Worm (Caenorhabditis elegans) whole organism, late embryonic: ENCODE results near the gene fil-2.

ENCODE experiments used
- C08G9.2 ChIP-seq: sonication (generic microtip); optimal IDR thresholded peaks from 2 replicates; lab custom pipeline; 2016; ENCODE audit warnings: mild to moderate bottlenecking, missing genetic modification characterization, moderate library complexity, missing compliant biosample characterization
- C38D4.7 ChIP-seq: fragments of 200-800 bp; sonication (Bioruptor generic); optimal IDR thresholded peaks from 2 replicates; lab custom pipeline; 2018; ENCODE audit warnings: mild to moderate bottlenecking, missing genetic modification characterization, moderate library complexity, missing compliant biosample characterization
- F13H6.1 ChIP-seq: sonication (generic microtip); optimal IDR thresholded peaks from 2 replicates; lab custom pipeline; 2016; ENCODE audit warnings: missing genetic modification characterization, missing compliant biosample characterization
- K02D7.2 ChIP-seq: sonication (generic microtip); optimal IDR thresholded peaks from 2 replicates; lab custom pipeline; 2017; ENCODE audit warnings: mild to moderate bottlenecking, missing genetic modification characterization, missing compliant biosample characterization
- T23F11.4 ChIP-seq: fragments of 200-800 bp; sonication (Bioruptor generic); optimal IDR thresholded peaks from 2 replicates; lab custom pipeline; 2018; ENCODE audit warnings: mild to moderate bottlenecking, missing genetic modification characterization, missing compliant biosample characterization
- Y22D7AL.16 ChIP-seq: sonication (generic microtip); optimal IDR thresholded peaks from 2 replicates; lab custom pipeline; 2016; ENCODE audit warnings: missing genetic modification characterization, missing compliant biosample characterization
- ahr-1 ChIP-seq: sonication (generic microtip); optimal IDR thresholded peaks from 2 replicates; lab custom pipeline; 2016; ENCODE audit warnings: missing genetic modification characterization, missing compliant biosample characterization
- ama-1 ChIP-seq: fragments of 150-350 bp; optimal IDR thresholded peaks from 2 replicates; lab custom pipeline; 2014
- ceh-19 ChIP-seq: fragments of 200-800 bp; sonication (Bioruptor generic); optimal IDR thresholded peaks from 2 replicates; lab custom pipeline; 2018; ENCODE audit warnings: mild to moderate bottlenecking, missing genetic modification characterization, missing compliant biosample characterization
- ceh-22 ChIP-seq: sonication (generic microtip); optimal IDR thresholded peaks from 2 replicates; lab custom pipeline; 2017; ENCODE audit warnings: missing biosample characterization, missing genetic modification characterization
- ceh-24 ChIP-seq: sonication (generic microtip); optimal IDR thresholded peaks from 2 replicates; lab custom pipeline; 2016; ENCODE audit warnings: mild to moderate bottlenecking, missing genetic modification characterization, missing compliant biosample characterization
- ceh-31 ChIP-seq: sonication (generic microtip); optimal IDR thresholded peaks from 2 replicates; lab custom pipeline; 2016; ENCODE audit warnings: missing genetic modification characterization, missing compliant biosample characterization
- ceh-48 ChIP-seq: sonication (generic microtip); optimal IDR thresholded peaks from 2 replicates; lab custom pipeline; 2016; ENCODE audit warnings: missing genetic modification characterization, inconsistent platforms, missing compliant biosample characterization
- dve-1 ChIP-seq: sonication (generic microtip); optimal IDR thresholded peaks from 2 replicates; lab custom pipeline; 2017; ENCODE audit warnings: antibody characterized with exemption, mild to moderate bottlenecking, missing genetic modification characterization, missing compliant biosample characterization
- elt-2 ChIP-seq: sonication (generic microtip); optimal IDR thresholded peaks from 2 replicates; lab custom pipeline; 2016; ENCODE audit warnings: missing genetic modification reagents, missing genetic modification characterization, missing compliant biosample characterization
- elt-4 ChIP-seq: sonication (generic microtip); optimal IDR thresholded peaks from 2 replicates; lab custom pipeline; 2016; ENCODE audit warnings: missing genetic modification characterization, missing compliant biosample characterization
- eyg-1 ChIP-seq: sonication (generic microtip); optimal IDR thresholded peaks from 2 replicates; lab custom pipeline; 2016; ENCODE audit warnings: missing genotype, missing genetic modification characterization, missing compliant biosample characterization
- fkh-10 ChIP-seq: fragments of 150-350 bp; optimal IDR thresholded peaks from 2 replicates; lab custom pipeline; 2014; ENCODE audit warnings: missing biosample characterization, missing genetic modification reagents, missing genetic modification characterization
- fkh-6 ChIP-seq: sonication (generic microtip); optimal IDR thresholded peaks from 2 replicates; lab custom pipeline; 2016; ENCODE audit warnings: missing genetic modification characterization, missing compliant biosample characterization
- gmeb-2 ChIP-seq: sonication (generic microtip); optimal IDR thresholded peaks from 2 replicates; lab custom pipeline; 2016; ENCODE audit warnings: missing genetic modification characterization, inconsistent platforms, missing compliant biosample characterization
- hlh-13 ChIP-seq: fragments of 200-800 bp; sonication (Bioruptor generic); optimal IDR thresholded peaks from 2 replicates; lab custom pipeline; 2018; ENCODE audit warnings: mild to moderate bottlenecking, missing genetic modification characterization, missing compliant biosample characterization
- hlh-15 ChIP-seq: sonication (generic microtip); optimal IDR thresholded peaks from 2 replicates; lab custom pipeline; 2016; ENCODE audit warnings: missing genetic modification characterization, missing compliant biosample characterization
- lim-6 ChIP-seq: sonication (generic microtip); optimal IDR thresholded peaks from 2 replicates; lab custom pipeline; 2016; ENCODE audit warnings: missing genetic modification characterization, missing compliant biosample characterization
- lin-11 ChIP-seq: fragments of 200-800 bp; sonication (Bioruptor generic); optimal IDR thresholded peaks from 2 replicates; lab custom pipeline; 2018; ENCODE audit warnings: mild to moderate bottlenecking, missing genetic modification characterization, missing compliant biosample characterization
- mec-3 ChIP-seq: sonication (generic microtip); optimal IDR thresholded peaks from 2 replicates; lab custom pipeline; 2016; ENCODE audit warnings: borderline replicate concordance, missing genetic modification characterization, missing compliant biosample characterization
- nhr-11 ChIP-seq: fragments of 150-350 bp; optimal IDR thresholded peaks from 2 replicates; lab custom pipeline; 2014; ENCODE audit warnings: missing biosample characterization, missing genetic modification characterization
- npax-4 ChIP-seq: sonication (generic microtip); optimal IDR thresholded peaks from 2 replicates; lab custom pipeline; 2016; ENCODE audit warnings: missing genetic modification characterization, missing compliant biosample characterization
- odd-2 ChIP-seq: sonication (generic microtip); optimal IDR thresholded peaks from 2 replicates; lab custom pipeline; 2017; ENCODE audit warnings: antibody characterized with exemption, mild to moderate bottlenecking, missing genetic modification characterization, missing compliant biosample characterization
- pat-9 ChIP-seq: fragments of 200-800 bp; sonication (Bioruptor generic); optimal IDR thresholded peaks from 2 replicates; lab custom pipeline; 2018; ENCODE audit warnings: mild to moderate bottlenecking, missing genetic modification characterization, moderate library complexity, missing compliant biosample characterization
- pax-1 ChIP-seq: fragments of 150-350 bp; optimal IDR thresholded peaks from 2 replicates; lab custom pipeline; 2014; ENCODE audit warnings: missing biosample characterization, missing genetic modification characterization
- pha-2 ChIP-seq: sonication (generic microtip); optimal IDR thresholded peaks from 2 replicates; lab custom pipeline; 2017; ENCODE audit warnings: mild to moderate bottlenecking, missing genetic modification characterization, missing compliant biosample characterization
- pqm-1 ChIP-seq: sonication (generic microtip); optimal IDR thresholded peaks from 2 replicates; lab custom pipeline; 2016; ENCODE audit warnings: missing genetic modification characterization, missing compliant biosample characterization
- pros-1 ChIP-seq: fragments of 150-350 bp; optimal IDR thresholded peaks from 2 replicates; lab custom pipeline; 2014; ENCODE audit warnings: missing biosample characterization, missing genetic modification reagents, missing genetic modification characterization
- ref-2 ChIP-seq: sonication (generic microtip); optimal IDR thresholded peaks from 2 replicates; lab custom pipeline; 2016; ENCODE audit warnings: missing genetic modification characterization, missing compliant biosample characterization
- rnt-1 ChIP-seq: sonication (generic microtip); optimal IDR thresholded peaks from 2 replicates; lab custom pipeline; 2016; ENCODE audit warnings: missing genetic modification characterization, missing compliant biosample characterization
- sdc-2 ChIP-seq: sonication (generic microtip); optimal IDR thresholded peaks from 2 replicates; lab custom pipeline; 2016; ENCODE audit warnings: missing genotype, missing genetic modification characterization, missing compliant biosample characterization
- sox-4 ChIP-seq: sonication (generic microtip); optimal IDR thresholded peaks from 2 replicates; lab custom pipeline; 2017; ENCODE audit warnings: mild to moderate bottlenecking, missing genetic modification characterization, inconsistent platforms, missing compliant biosample characterization
- syd-9 ChIP-seq: sonication (generic microtip); optimal IDR thresholded peaks from 2 replicates; lab custom pipeline; 2016; ENCODE audit warnings: mild to moderate bottlenecking, missing genetic modification characterization, moderate library complexity, missing compliant biosample characterization
- tbx-2 ChIP-seq: sonication (generic microtip); optimal IDR thresholded peaks from 2 replicates; lab custom pipeline; 2016; ENCODE audit warnings: missing genetic modification characterization, missing compliant biosample characterization
- ttx-3 ChIP-seq: sonication (generic microtip); optimal IDR thresholded peaks from 2 replicates; lab custom pipeline; 2016; ENCODE audit warnings: missing genetic modification reagents, missing genetic modification characterization, missing compliant biosample characterization
- unc-3 ChIP-seq, 2 experiments: fragments of 200-800 bp in 1 of 2; sonication (Bioruptor generic) in 1 of 2; sonication (generic microtip) in 1 of 2; conservative IDR thresholded peaks in 1 of 2; optimal IDR thresholded peaks in 1 of 2; 2 replicates each; pipeline versions ENCODE4 v1.3.6 to Lab custom; 2016 to 2022; ENCODE audit warnings: missing compliant biosample characterization in 2 of 2, missing genetic modification characterization in 2 of 2, missing genetic modification reagents in 1 of 2
- unc-42 ChIP-seq: sonication (generic microtip); optimal IDR thresholded peaks from 2 replicates; lab custom pipeline; 2016; ENCODE audit warnings: missing genotype, missing genetic modification characterization, missing compliant biosample characterization
- unc-55 ChIP-seq: sonication (generic microtip); optimal IDR thresholded peaks from 2 replicates; lab custom pipeline; 2017; ENCODE audit warnings: missing biosample characterization, missing genetic modification reagents, missing genetic modification characterization
- unc-86 ChIP-seq: sonication (generic microtip); optimal IDR thresholded peaks from 2 replicates; lab custom pipeline; 2016; ENCODE audit warnings: missing genetic modification characterization, missing compliant biosample characterization
- zip-5 ChIP-seq: sonication (generic microtip); optimal IDR thresholded peaks from 2 replicates; lab custom pipeline; 2016; ENCODE audit warnings: missing genetic modification characterization, missing compliant biosample characterization
- ztf-16 ChIP-seq: sonication (generic microtip); optimal IDR thresholded peaks from 2 replicates; lab custom pipeline; 2017; ENCODE audit warnings: missing genetic modification characterization, missing compliant biosample characterization

Gene fil-2

DNA sequence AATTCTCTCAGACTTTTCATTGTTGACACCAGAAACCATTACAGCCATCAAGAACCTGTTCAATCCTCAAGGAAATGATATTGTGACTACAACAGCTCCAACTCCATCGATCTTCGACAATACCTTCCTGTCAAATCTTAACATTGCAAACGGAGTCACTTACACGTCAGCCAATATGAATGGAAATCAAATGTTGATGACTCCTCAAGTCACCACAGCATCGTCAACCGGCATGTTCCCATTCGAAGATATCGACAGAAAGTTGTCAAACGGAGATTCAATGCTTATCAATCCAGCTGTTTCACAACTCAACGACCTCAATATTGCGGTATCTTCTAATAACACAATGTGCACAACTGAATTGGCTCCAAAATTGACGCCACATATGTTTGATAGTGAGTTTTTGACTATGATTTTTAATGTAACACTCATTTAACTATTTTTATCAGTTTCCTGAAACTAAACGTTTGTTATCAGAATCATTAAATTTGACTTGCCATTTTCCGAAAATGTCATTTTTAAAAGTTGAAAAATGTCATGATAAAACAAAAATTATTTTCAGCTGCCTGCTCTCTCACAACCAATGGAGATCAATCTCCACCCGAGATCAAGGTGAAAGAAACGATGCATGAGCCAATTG, 27.8 kb upstream of the fil-2 start:
- TF ChIP-seq ceh-22 (tag; lab: Kevin White, UChicago): no peak
- TF ChIP-seq nhr-11 (tag; lab: Kevin White, UChicago): no peak
- TF ChIP-seq eyg-1 (tag; lab: Kevin White, UChicago): no peak
- TF ChIP-seq ztf-16 (tag; lab: Kevin White, UChicago): no peak
- TF ChIP-seq dve-1 (tag; lab: Kevin White, UChicago): no peak
- no peak for TF ChIP-seq ceh-19 (GFP tag; lab: Kevin White, UChicago)
- no peak for TF ChIP-seq lin-11 (tag; lab: Kevin White, UChicago)
- no peak for TF ChIP-seq zip-5
- TF ChIP-seq T23F11.4: no peak
- TF ChIP-seq syd-9 (tag; lab: Kevin White, UChicago): no peak
- TF ChIP-seq pqm-1 (tag; lab: Kevin White, UChicago): no peak
- no peak for TF ChIP-seq lim-6 (tag; lab: Kevin White, UChicago)

DNA sequence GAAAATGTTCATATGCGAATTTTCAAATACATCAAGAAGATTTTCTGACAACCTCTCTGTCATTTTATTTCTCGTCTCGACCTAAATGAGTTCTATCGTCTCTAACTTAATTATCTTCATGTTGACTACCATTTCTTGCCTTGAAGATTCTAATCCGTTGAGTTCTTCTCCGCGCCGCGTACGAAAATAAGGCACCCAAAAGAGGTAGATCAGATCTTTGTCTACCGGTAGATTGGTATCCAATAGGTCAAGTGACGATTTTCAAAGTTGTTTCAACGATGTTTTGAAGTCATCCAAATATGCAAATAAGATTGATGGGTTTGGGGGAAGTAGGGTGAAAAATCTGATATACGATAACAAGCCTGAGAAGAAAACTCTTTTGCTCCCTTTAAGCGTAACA, 24.9 kb upstream of the fil-2 start:
- no peak for TF ChIP-seq gmeb-2 (tag; lab: Kevin White, UChicago)
- no peak for TF ChIP-seq rnt-1
- TF ChIP-seq K02D7.2 (tag; lab: Kevin White, UChicago): no peak
- TF ChIP-seq ceh-24 (tag; lab: Kevin White, UChicago): no peak
- no peak for TF ChIP-seq unc-86
- TF ChIP-seq ceh-31 (tag; lab: Kevin White, UChicago): no peak
- no peak for TF ChIP-seq ceh-19 (GFP tag; lab: Kevin White, UChicago)
- TF ChIP-seq Y22D7AL.16 (tag; lab: Kevin White, UChicago): no peak
- TF ChIP-seq odd-2: no peak
- TF ChIP-seq, all 69 proteins: peak for 0

DNA sequence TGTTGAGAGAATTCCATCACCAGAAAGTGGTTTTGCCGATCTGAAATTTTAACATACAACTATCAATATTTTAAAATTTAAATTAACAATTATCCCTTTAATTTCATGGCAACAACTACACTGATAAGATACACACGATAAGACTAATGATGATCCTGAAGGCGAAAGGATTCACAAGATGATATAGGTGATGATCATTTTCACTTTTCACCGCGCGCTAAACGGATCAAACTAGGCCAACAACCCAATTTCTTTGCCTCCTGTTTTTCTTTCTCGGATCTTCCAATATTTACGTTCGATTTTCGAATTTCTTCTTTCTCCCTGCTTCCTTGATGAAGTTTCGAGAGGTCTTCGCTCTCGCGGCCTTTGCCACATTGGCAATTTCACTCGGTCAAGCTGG, 19.7 kb upstream of the fil-2 start, which contains the start of gene K08B12.1:
Gene K08B12.1, plus strand, starts transcription at position 229 of the 400 bp plus-strand sequence.
- TF ChIP-seq unc-42 (tag; lab: Kevin White, UChicago) (no peak), pat-9 (tag; lab: Kevin White, UChicago) (no peak), sox-4 (tag; lab: Kevin White, UChicago) (no peak), dve-1 (tag; lab: Kevin White, UChicago) (no peak), sdc-2 (tag; lab: Kevin White, UChicago) (no peak), rnt-1 (no peak), npax-4 (tag; lab: Kevin White, UChicago) (no peak), fkh-10 (GFP tag; lab: Kevin White, UChicago) (no peak), zip-5 (no peak), ref-2 (tag; lab: Kevin White, UChicago) (no peak), ttx-3 (tag; lab: Kevin White, UChicago) (no peak), hlh-15 (tag; lab: Kevin White, UChicago) (no peak), ceh-48 (tag; lab: Kevin White, UChicago) (no peak), K02D7.2 (tag; lab: Kevin White, UChicago) (no peak), unc-55 (GFP tag; lab: Kevin White, UChicago) (no peak), pha-2 (no peak)

DNA sequence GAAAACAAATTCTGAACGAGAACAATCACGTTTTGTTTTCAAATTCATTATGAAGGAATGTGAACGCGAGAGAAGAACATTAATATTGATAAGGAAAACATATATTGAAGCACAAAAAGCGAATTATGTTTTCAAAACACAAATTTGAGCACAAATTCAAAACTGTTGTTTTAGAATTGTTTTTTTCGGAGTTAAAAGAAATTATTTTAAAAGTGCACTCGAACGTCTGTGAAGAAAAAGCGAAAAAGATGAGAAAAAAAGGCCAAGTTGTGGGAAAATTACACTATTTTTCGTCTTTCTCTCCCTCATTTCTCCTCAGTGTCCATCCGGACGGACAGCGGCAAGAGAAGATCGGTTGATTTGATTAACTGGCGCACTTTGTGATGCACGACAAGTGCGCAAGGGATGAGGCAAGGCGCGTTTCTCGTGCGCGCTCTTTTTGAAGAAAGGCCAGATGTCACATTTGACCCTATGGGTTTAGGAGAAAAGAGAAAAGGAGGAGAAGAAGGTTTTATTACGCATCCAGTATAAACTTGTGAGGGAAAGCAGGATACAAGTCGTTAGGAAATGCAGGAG, 11.5 kb upstream of the fil-2 start, which contains the start of gene mrck-1:
Gene mrck-1, minus strand, starts transcription at position 51 of the 576 bp plus-strand sequence.
- TF ChIP-seq ceh-19 (GFP tag; lab: Kevin White, UChicago): peak; percentile 76
- peak; percentile 94 for TF ChIP-seq pros-1 (tag; lab: Kevin White, UChicago)
- TF ChIP-seq F13H6.1 (tag; lab: Kevin White, UChicago): peak; percentile 84
- no peak for TF ChIP-seq mec-3 (tag; lab: Kevin White, UChicago)
- peak; percentile 76 for TF ChIP-seq elt-2 (tag; lab: Kevin White, UChicago)
- TF ChIP-seq elt-4 (tag; lab: Kevin White, UChicago): no peak
- peak; percentile 40 for TF ChIP-seq npax-4 (tag; lab: Kevin White, UChicago)
- no peak for TF ChIP-seq pax-1 (tag; lab: Kevin White, UChicago)
- peak; percentile 18 for TF ChIP-seq hlh-13 (GFP tag; lab: Kevin White, UChicago)
- peak; percentile 58 for TF ChIP-seq C08G9.2 (tag; lab: Kevin White, UChicago)
- peak; percentile 41 for TF ChIP-seq hlh-15 (tag; lab: Kevin White, UChicago)
- peak; percentile 53 for TF ChIP-seq C38D4.7 (GFP tag; lab: Kevin White, UChicago)
- peak; percentile 54 for TF ChIP-seq ahr-1 (tag; lab: Kevin White, UChicago)
- TF ChIP-seq fkh-6 (tag; lab: Kevin White, UChicago): peak; percentile 66
- TF ChIP-seq dve-1 (tag; lab: Kevin White, UChicago): peak; percentile 80
- TF ChIP-seq unc-3 (GFP tag; conservative IDR thresholded peaks at IDR 0.05; lab: Robert Waterston, UW): peak; percentile 74
- peak; percentile 72 for TF ChIP-seq unc-3 (tag; optimal IDR thresholded peaks at IDR 0.05; lab: Kevin White, UChicago)
- TF ChIP-seq rnt-1: peak; percentile 93
- peak; percentile 80 for TF ChIP-seq sdc-2 (tag; lab: Kevin White, UChicago)
- peak; percentile 95 for TF ChIP-seq tbx-2
- TF ChIP-seq ama-1: no peak
